Fruit fly (Drosophila melanogaster): ENCODE measurements around the gene Nmd3.

The Nmd3 gene

DNA sequence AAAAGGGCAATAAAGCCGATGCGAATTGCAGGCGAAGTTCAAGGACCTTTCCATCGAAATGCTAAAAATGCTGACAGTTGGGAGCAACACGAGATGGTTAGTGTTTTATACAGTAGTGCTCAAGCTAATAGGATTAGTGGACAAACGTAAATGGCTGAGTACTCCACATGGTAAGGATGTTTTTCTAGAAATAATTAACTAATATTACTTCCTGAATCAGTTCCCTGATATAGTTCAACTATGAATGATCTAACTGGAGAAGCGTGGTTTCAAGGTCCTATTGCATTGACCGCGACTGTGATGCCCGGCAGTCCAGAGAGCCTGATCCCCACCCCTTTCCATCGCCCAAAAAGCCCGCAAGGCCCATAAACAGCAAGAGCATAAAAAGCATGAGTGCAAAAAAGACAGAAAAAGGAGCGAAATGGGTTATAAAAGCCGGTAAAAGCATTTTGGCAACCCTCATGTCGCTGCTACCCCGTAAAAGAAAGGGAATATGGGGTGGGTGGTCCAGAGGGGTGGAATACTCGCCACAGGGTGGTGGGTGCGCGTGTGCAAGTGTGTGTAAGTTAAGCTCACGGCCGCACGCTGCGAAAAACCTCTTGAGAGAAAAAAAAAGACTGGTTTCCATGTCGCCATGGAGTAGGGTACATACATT, 50.1 kb downstream of the Nmd3 start (continued):
- TF ChIP-seq gt (GFP tag; IDR thresholded peaks at IDR 0.05) (no peak), sima (GFP tag; optimal IDR thresholded peaks at IDR 0.05) (peak; percentile 59), CG10321 (GFP tag; IDR thresholded peaks at IDR 0.05) (no peak; the same call in 1 of the 2 replicates), jing (GFP tag; optimal IDR thresholded peaks at IDR 0.05) (peak; percentile 62), CG3407 (GFP tag; optimal IDR thresholded peaks at IDR 0.05) (peak; percentile 28), phol (tag; optimal IDR thresholded peaks at IDR 0.05) (peak; percentile 79), CG17385 (GFP tag; optimal IDR thresholded peaks at IDR 0.05) (peak; percentile 61), seq (GFP tag; IDR thresholded peaks at IDR 0.05) (peak; percentile 32; the same call in 1 of the 2 replicates), pan (optimal IDR thresholded peaks at IDR 0.05) (no peak), pan (GFP tag; optimal IDR thresholded peaks at IDR 0.05 in 1 of 2, IDR thresholded peaks at IDR 0.05 in 1 of 2) (peak in 1 of 2 experiments; percentile 72), Poxn (GFP tag; IDR thresholded peaks at IDR 0.05) (no peak), CG18262 (tag; optimal IDR thresholded peaks at IDR 0.05) (peak; percentile 78), cad (GFP tag; optimal IDR thresholded peaks at IDR 0.05) (no peak), CG16815 (GFP tag; optimal IDR thresholded peaks at IDR 0.05) (peak; percentile 66), CG11093 (GFP tag; IDR thresholded peaks at IDR 0.05) (0 out of 3 replicates have a peak, but pooled peaks have one; percentile 21), Dfd (GFP tag; optimal IDR thresholded peaks at IDR 0.05) (no peak), CG15601 (tag; optimal IDR thresholded peaks at IDR 0.05) (peak; percentile 71), nmo (GFP tag; optimal IDR thresholded peaks at IDR 0.05) (peak; percentile 63), CG10267 (tag; optimal IDR thresholded peaks at IDR 0.05) (peak; percentile 65), hbn (GFP tag; IDR thresholded peaks at IDR 0.05; ENCODE audit: partially characterized antibody) (no peak), CG12104 (GFP tag; optimal IDR thresholded peaks at IDR 0.05) (peak; percentile 22), Myb (GFP tag; optimal IDR thresholded peaks at IDR 0.05) (peak; percentile 24), HHEX (GFP tag; optimal IDR thresholded peaks at IDR 0.05) (peak; percentile 68), jigr1 (GFP tag; IDR thresholded peaks at IDR 0.05) (no peak), CG13296 (GFP tag; optimal IDR thresholded peaks at IDR 0.05) (peak; percentile 34), CG17186 (GFP tag; optimal IDR thresholded peaks at IDR 0.05) (peak; percentile 25), D19A (tag; optimal IDR thresholded peaks at IDR 0.05) (peak; percentile 68), Atf3 (GFP tag; optimal IDR thresholded peaks at IDR 0.05) (peak; percentile 12), kay (GFP tag; optimal IDR thresholded peaks at IDR 0.05) (peak; percentile 12), Nf-YC (tag; optimal IDR thresholded peaks at IDR 0.05) (no peak), nom (GFP tag; optimal IDR thresholded peaks at IDR 0.05) (peak; percentile 16), hth (optimal IDR thresholded peaks at IDR 0.05) (no peak), tx (GFP tag; optimal IDR thresholded peaks at IDR 0.05) (peak; percentile 42), CrebB (tag; optimal IDR thresholded peaks at IDR 0.05) (peak; percentile 17), klu (GFP tag; IDR thresholded peaks at IDR 0.05) (no peak), CG7271 (tag; optimal IDR thresholded peaks at IDR 0.05) (peak; percentile 30), otp (GFP tag; IDR thresholded peaks at IDR 0.05) (peak; percentile 49; the same call in 1 of the 3 replicates), CG17612 (GFP tag; IDR thresholded peaks at IDR 0.05) (no peak), Rfx (GFP tag; IDR thresholded peaks at IDR 0.05) (peak; percentile 39), CG12659 (GFP tag; optimal IDR thresholded peaks at IDR 0.05) (peak; percentile 56), CG8089 (GFP tag; optimal IDR thresholded peaks at IDR 0.05) (peak; percentile 15), ttk (GFP tag; IDR thresholded peaks at IDR 0.05) (peak; percentile 67), dmrt11E (tag; optimal IDR thresholded peaks at IDR 0.05) (peak; percentile 73), Six4 (GFP tag; optimal IDR thresholded peaks at IDR 0.05) (peak; percentile 50), Hr39 (optimal IDR thresholded peaks at IDR 0.05) (no peak), lola (GFP tag; optimal IDR thresholded peaks at IDR 0.05) (peak in 1 of 3 experiments; percentile 63), CG1602 (GFP tag; optimal IDR thresholded peaks at IDR 0.05) (peak; percentile 61), Scr (GFP tag; IDR thresholded peaks at IDR 0.05; ENCODE audit: partially characterized antibody) (no peak), CG8281 (tag; optimal IDR thresholded peaks at IDR 0.05) (peak; percentile 6), Nf-YA (GFP tag; IDR thresholded peaks at IDR 0.05) (no peak), Tbp (GFP tag; optimal IDR thresholded peaks at IDR 0.05) (no peak)

Measured in whole organism, embryonic.